Worm (Caenorhabditis elegans) whole organism, L4 larva: ENCODE measurements around the gene Y65A5A.1.

Experiments
- D1046.2 ChIP-seq: fragments of 200-800 bp; sonication (Bioruptor generic); IDR thresholded peaks from 2 replicates; pipeline ENCODE4 v1.3.6; 2022; ENCODE audit warnings: missing genetic modification characterization, missing compliant biosample characterization
- F10B5.3 ChIP-seq: sonication (generic microtip); optimal IDR thresholded peaks from 2 replicates; lab custom pipeline; 2016; ENCODE audit warnings: mild to moderate bottlenecking, missing genetic modification characterization, missing compliant biosample characterization
- F26F4.8 ChIP-seq: fragments of 200-800 bp; sonication (Bioruptor generic); conservative IDR thresholded peaks from 2 replicates; pipeline ENCODE4 v1.3.6; 2022; ENCODE audit warnings: missing genetic modification characterization, missing compliant biosample characterization
- F37D6.2 ChIP-seq: sonication (generic microtip); optimal IDR thresholded peaks from 2 replicates; lab custom pipeline; 2016; ENCODE audit warnings: mild to moderate bottlenecking, missing genetic modification characterization, missing compliant biosample characterization
- F44E2.7 ChIP-seq: fragments of 200-800 bp; sonication (Bioruptor generic); IDR thresholded peaks from 2 replicates; pipeline ENCODE4 v2.1.2; 2022; ENCODE audit warnings: missing genetic modification characterization, missing compliant biosample characterization
- Y48G9A.11 ChIP-seq: fragments of 200-800 bp; sonication (Bioruptor generic); IDR thresholded peaks from 2 replicates; pipeline ENCODE4 v1.3.6; 2022; ENCODE audit warnings: missing genetic modification reagents, missing genetic modification characterization, missing compliant biosample characterization
- Y5F2A.4 ChIP-seq: fragments of 200-800 bp; sonication (Bioruptor generic); optimal IDR thresholded peaks from 2 replicates; lab custom pipeline; 2018; ENCODE audit warnings: mild to moderate bottlenecking, missing genetic modification characterization, missing compliant biosample characterization
- Y75B8A.6 ChIP-seq: fragments of 200-800 bp; sonication (Bioruptor generic); IDR thresholded peaks from 2 replicates; pipeline ENCODE4 v1.3.6; 2022; ENCODE audit warnings: missing genetic modification reagents, missing genetic modification characterization, missing compliant biosample characterization
- ZK337.2 ChIP-seq: fragments of 200-800 bp; sonication (Bioruptor generic); IDR thresholded peaks from 2 replicates; pipeline ENCODE4 v1.3.6; 2022; ENCODE audit warnings: missing genetic modification reagents, missing genetic modification characterization, missing compliant biosample characterization
- aha-1 ChIP-seq: fragments of 150-350 bp; peaks from one replicate; lab custom pipeline; 2014; ENCODE audit warnings: missing biosample characterization, missing genetic modification characterization
- aly-2 ChIP-seq: sonication (generic microtip); optimal IDR thresholded peaks from 2 replicates; lab custom pipeline; 2018; ENCODE audit warnings: missing biosample characterization, missing genetic modification characterization
- ceh-28 ChIP-seq: fragments of 150-350 bp; optimal IDR thresholded peaks from 2 replicates; lab custom pipeline; 2014; ENCODE audit warnings: missing biosample characterization, missing genetic modification reagents, missing genetic modification characterization
- ceh-32 ChIP-seq: sonication (generic microtip); optimal IDR thresholded peaks from 2 replicates; lab custom pipeline; 2016; ENCODE audit warnings: mild to moderate bottlenecking, missing genetic modification characterization, missing compliant biosample characterization; ENCODE audit not compliant: poor library complexity
- ceh-82 ChIP-seq: sonication (generic microtip); optimal IDR thresholded peaks from 2 replicates; lab custom pipeline; 2017; ENCODE audit warnings: missing biosample characterization, missing genetic modification characterization
- ctbp-1 ChIP-seq: fragments of 200-800 bp; sonication (Bioruptor generic); IDR thresholded peaks from 2 replicates; pipeline ENCODE4 v1.3.6; 2022; ENCODE audit warnings: missing genetic modification reagents, missing genetic modification characterization, missing compliant biosample characterization
- daf-12 ChIP-seq: fragments of 150-350 bp; optimal IDR thresholded peaks from 2 replicates; lab custom pipeline; 2014; ENCODE audit warnings: missing biosample characterization, missing genetic modification reagents, missing genetic modification characterization
- daf-16 ChIP-seq, 3 experiments: sonication (generic microtip); optimal IDR thresholded peaks; 2 replicates each; lab custom pipeline; 2016 to 2017; ENCODE audit warnings: missing genetic modification characterization in 3 of 3, missing genetic modification reagents in 3 of 3, mild to moderate bottlenecking in 2 of 3, missing compliant biosample characterization in 2 of 3, missing biosample characterization in 1 of 3, moderate library complexity in 1 of 3
- dmd-8 ChIP-seq: fragments of 200-800 bp; sonication (Bioruptor generic); IDR thresholded peaks from 2 replicates; pipeline ENCODE4 v1.3.6; 2022; ENCODE audit warnings: missing genetic modification characterization, missing compliant biosample characterization
- dmd-9 ChIP-seq: fragments of 200-800 bp; sonication (Bioruptor generic); IDR thresholded peaks from 2 replicates; pipeline ENCODE4 v1.3.6; 2022; ENCODE audit warnings: missing genetic modification reagents, missing genetic modification characterization, missing compliant biosample characterization
- dve-1 ChIP-seq: sonication (generic microtip); optimal IDR thresholded peaks from 2 replicates; lab custom pipeline; 2017; ENCODE audit warnings: antibody characterized with exemption, mild to moderate bottlenecking, missing genetic modification characterization, missing compliant biosample characterization; ENCODE audit not compliant: insufficient read depth
- fkh-10 ChIP-seq: fragments of 150-350 bp; optimal IDR thresholded peaks from 2 replicates; lab custom pipeline; 2014; ENCODE audit warnings: missing biosample characterization, missing genetic modification reagents, missing genetic modification characterization
- hlh-11 ChIP-seq: fragments of 200-800 bp; sonication (Bioruptor generic); optimal IDR thresholded peaks from 2 replicates; lab custom pipeline; 2018; ENCODE audit warnings: mild to moderate bottlenecking, missing genetic modification characterization, missing compliant biosample characterization
- hlh-30 ChIP-seq: sonication (generic microtip); optimal IDR thresholded peaks from 2 replicates; lab custom pipeline; 2017; ENCODE audit warnings: antibody characterized with exemption, mild to moderate bottlenecking, missing genetic modification characterization, missing compliant biosample characterization; ENCODE audit not compliant: insufficient read depth
- lim-7 ChIP-seq: fragments of 200-800 bp; sonication (Bioruptor generic); IDR thresholded peaks from 2 replicates; pipeline ENCODE4 v1.3.6; 2022; ENCODE audit warnings: missing genetic modification characterization, missing compliant biosample characterization
- lin-1 ChIP-seq: fragments of 200-800 bp; sonication (Bioruptor generic); IDR thresholded peaks from 2 replicates; pipeline ENCODE4 v1.3.6; 2022; ENCODE audit warnings: missing genetic modification reagents, missing genetic modification characterization, missing compliant biosample characterization
- lin-29 ChIP-seq: fragments of 200-800 bp; sonication (Bioruptor generic); IDR thresholded peaks from 2 replicates; pipeline ENCODE4 v1.3.6; 2022; ENCODE audit warnings: missing genetic modification reagents, missing genetic modification characterization, missing compliant biosample characterization
- lsy-2 ChIP-seq, 2 experiments: fragments of 150-350 bp in 1 of 2; sonication (generic microtip) in 1 of 2; optimal IDR thresholded peaks; 2 replicates each; lab custom pipeline; 2014 to 2017; ENCODE audit warnings: missing biosample characterization in 2 of 2, missing genetic modification characterization in 2 of 2
- mep-1 ChIP-seq: fragments of 150-350 bp; sonication (generic microtip); optimal IDR thresholded peaks from 3 replicates; lab custom pipeline; 2014; ENCODE audit warnings: missing biosample characterization, missing genetic modification characterization
- mes-2 ChIP-seq: sonication (generic microtip); optimal IDR thresholded peaks from 2 replicates; lab custom pipeline; 2016; ENCODE audit warnings: missing genotype, mild to moderate bottlenecking, missing genetic modification characterization, missing compliant biosample characterization; ENCODE audit not compliant: poor library complexity, severe bottlenecking
- mxl-3 ChIP-seq: fragments of 200-800 bp; sonication (Bioruptor generic); optimal IDR thresholded peaks from 2 replicates; lab custom pipeline; 2018; ENCODE audit warnings: mild to moderate bottlenecking, missing genetic modification characterization, missing compliant biosample characterization
- nhr-41 ChIP-seq: fragments of 200-800 bp; sonication (Bioruptor generic); IDR thresholded peaks from 2 replicates; pipeline ENCODE4 v1.3.6; 2022; ENCODE audit warnings: missing genetic modification reagents, missing genetic modification characterization, missing compliant biosample characterization
- nhr-6 ChIP-seq: fragments of 150-350 bp; optimal IDR thresholded peaks from 2 replicates; lab custom pipeline; 2014; ENCODE audit warnings: missing biosample characterization, missing genetic modification characterization
- php-3 ChIP-seq: fragments of 200-800 bp; sonication (Bioruptor generic); IDR thresholded peaks from 2 replicates; pipeline ENCODE4 v1.3.6; 2022; ENCODE audit warnings: missing genetic modification reagents, missing genetic modification characterization, missing compliant biosample characterization
- pqm-1 ChIP-seq: sonication (generic microtip); optimal IDR thresholded peaks from 2 replicates; lab custom pipeline; 2017; ENCODE audit warnings: missing biosample characterization, missing genetic modification characterization
- rbr-2 ChIP-seq: sonication (generic microtip); optimal IDR thresholded peaks from 2 replicates; lab custom pipeline; 2016; ENCODE audit warnings: missing genotype, missing genetic modification characterization, missing compliant biosample characterization
- saeg-2 ChIP-seq: fragments of 200-800 bp; sonication (Bioruptor generic); IDR thresholded peaks from 2 replicates; pipeline ENCODE4 v1.3.6; 2022; ENCODE audit warnings: missing genetic modification reagents, missing genetic modification characterization, missing compliant biosample characterization
- set-16 ChIP-seq: fragments of 200-800 bp; sonication (Bioruptor generic); IDR thresholded peaks from 2 replicates; pipeline ENCODE4 v1.3.6; 2022; ENCODE audit warnings: missing genetic modification reagents, missing genetic modification characterization, missing compliant biosample characterization
- snpc-1.2 ChIP-seq: fragments of 200-800 bp; sonication (Bioruptor generic); IDR thresholded peaks from 2 replicates; pipeline ENCODE4 v1.3.6; 2022; ENCODE audit warnings: missing genetic modification reagents, missing genetic modification characterization, missing compliant biosample characterization
- snpc-4 ChIP-seq: fragments of 150-350 bp; optimal IDR thresholded peaks from 2 replicates; lab custom pipeline; 2014; ENCODE audit warnings: missing biosample characterization, missing genetic modification characterization
- spr-1 ChIP-seq: sonication (generic microtip); optimal IDR thresholded peaks from 2 replicates; lab custom pipeline; 2016; ENCODE audit warnings: mild to moderate bottlenecking, missing genetic modification characterization, missing compliant biosample characterization
- unc-130 ChIP-seq: sonication (generic microtip); optimal IDR thresholded peaks from 2 replicates; lab custom pipeline; 2016; ENCODE audit warnings: missing genetic modification reagents, missing genetic modification characterization, missing compliant biosample characterization
- unc-62 ChIP-seq, 3 experiments: fragments of 150-350 bp in 1 of 3; sonication (generic microtip); optimal IDR thresholded peaks in 2 of 3; peaks in 1 of 3; 1 replicate in 1 of 3; 2 replicates in 2 of 3; lab custom pipeline; 2014 to 2017; ENCODE audit warnings: missing biosample characterization in 3 of 3, missing genetic modification characterization in 3 of 3, missing genetic modification reagents in 3 of 3, missing genotype in 1 of 3
- zfp-2 ChIP-seq: sonication (generic microtip); optimal IDR thresholded peaks from 2 replicates; lab custom pipeline; 2016; ENCODE audit warnings: mild to moderate bottlenecking, missing genetic modification characterization, missing compliant biosample characterization
- zip-11 ChIP-seq: fragments of 200-800 bp; sonication (Bioruptor generic); IDR thresholded peaks from 2 replicates; pipeline ENCODE4 v1.3.6; 2022; ENCODE audit warnings: missing genetic modification characterization, missing compliant biosample characterization

The Y65A5A.1 gene

DNA sequence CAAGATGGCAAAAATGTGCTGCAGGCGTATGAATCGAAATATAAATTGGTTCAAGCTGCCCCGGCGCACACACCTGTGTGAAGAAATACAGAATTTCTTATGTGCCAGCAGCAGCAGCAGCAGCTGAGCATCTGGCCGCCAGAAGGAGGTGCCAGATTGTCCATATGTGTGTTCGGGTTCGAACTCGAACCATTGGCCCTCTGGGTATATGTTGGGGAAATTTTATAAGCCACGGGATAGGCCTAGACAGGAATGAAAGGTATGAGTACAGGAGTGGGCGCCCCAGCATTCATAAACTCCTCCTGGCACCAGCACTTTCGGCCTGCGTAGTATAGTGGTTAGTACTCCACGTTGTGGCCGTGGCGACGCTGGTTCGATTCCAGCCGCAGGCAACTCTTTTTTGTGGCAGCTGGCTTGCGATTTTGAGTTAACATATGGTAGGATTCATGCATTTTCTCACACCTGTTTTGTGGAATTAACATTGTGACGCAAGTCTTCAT is 11.4 kb downstream of the Y65A5A.1 start (continued):
- TF ChIP-seq daf-16 (GFP tag; optimal IDR thresholded peaks at IDR 0.05; lab: Kevin White, UChicago): peak in 1 of 2 experiments; percentile 66
- peak; percentile 13 for TF ChIP-seq daf-16 (tag; optimal IDR thresholded peaks at IDR 0.05; lab: Kevin White, UChicago)
- TF ChIP-seq nhr-6: no peak
- peak; percentile 48 for TF ChIP-seq mep-1 (tag; lab: Kevin White, UChicago)
- TF ChIP-seq zfp-2 (tag; lab: Kevin White, UChicago): no peak
- TF ChIP-seq ctbp-1: peak; percentile 39; the same call in 1 of the 2 replicates
- no peak for TF ChIP-seq unc-130 (GFP tag; lab: Kevin White, UChicago)
- TF ChIP-seq D1046.2 (GFP tag; lab: Robert Waterston, UW): peak; percentile 86
- TF ChIP-seq ceh-28 (tag; lab: Kevin White, UChicago): no peak
- TF ChIP-seq, all 104 proteins: peak for 37

ce11 chrIV:16384665-16385064 is 15.0 kb downstream of the Y65A5A.1 start:
- TF ChIP-seq snpc-1.2 (GFP tag; lab: Robert Waterston, UW) (peak; percentile 64; the same call in 1 of the 2 replicates), unc-62 (GFP tag; optimal IDR thresholded peaks at IDR 0.05 in 1 of 2; lab: Kevin White, UChicago) (no peak), unc-62 (tag; optimal IDR thresholded peaks at IDR 0.05; lab: Kevin White, UChicago) (no peak), set-16 (peak; percentile 48), dve-1 (tag; lab: Kevin White, UChicago) (no peak), mes-2 (no peak)

DNA sequence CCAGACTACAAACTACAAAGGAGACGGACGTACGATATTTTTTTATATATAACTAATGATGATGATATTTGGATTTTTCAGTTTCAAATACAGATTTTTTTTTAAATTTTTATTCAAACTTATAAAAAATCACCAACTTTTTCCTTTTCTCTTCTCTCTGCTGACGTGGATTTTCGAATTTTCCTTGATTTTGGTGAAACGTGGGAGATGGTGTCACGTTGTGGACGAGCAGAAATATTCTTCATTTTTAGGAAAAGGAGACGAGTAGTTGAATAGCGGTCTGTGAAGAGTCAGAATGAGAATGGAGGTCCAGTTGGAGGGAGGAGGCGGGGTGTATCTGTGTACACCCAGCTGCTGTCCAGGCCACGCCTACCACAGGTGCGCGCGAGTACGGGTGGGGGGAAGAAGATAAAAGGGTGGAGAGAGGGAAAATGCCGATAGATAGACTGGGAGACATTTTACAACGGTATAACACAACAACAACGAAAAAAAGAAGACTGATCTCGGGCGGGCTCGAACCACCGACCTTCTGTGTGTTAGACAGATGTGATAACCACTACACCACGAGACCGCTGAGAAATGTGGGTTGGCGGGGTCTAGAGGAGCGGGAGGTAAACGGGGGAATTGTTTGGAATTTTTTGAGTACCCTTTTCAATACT is 17.6 kb downstream of the Y65A5A.1 start, which contains the start of gene Y7A9D.1:
TSS of gene Y7A9D.1 (minus strand) at position 283 of the 659 bp plus-strand sequence.
- TF ChIP-seq D1046.2 (GFP tag; lab: Robert Waterston, UW) (peak; percentile 82; the same call in 1 of the 2 replicates), F10B5.3 (tag; lab: Kevin White, UChicago) (peak; percentile 30), F26F4.8 (GFP tag; lab: Robert Waterston, UW) (peak; percentile 52; the same call in 1 of the 2 replicates), lin-1 (no peak), ceh-82 (tag; lab: Kevin White, UChicago) (no peak), rbr-2 (tag; lab: Kevin White, UChicago) (no peak), aly-2 (tag; lab: Kevin White, UChicago) (no peak), lim-7 (no peak), zip-11 (GFP tag; lab: Robert Waterston, UW) (no peak), hlh-11 (tag; lab: Kevin White, UChicago) (no peak), nhr-41 (no peak), ceh-28 (tag; lab: Kevin White, UChicago) (no peak), F37D6.2 (tag; lab: Kevin White, UChicago) (no peak), hlh-30 (tag; lab: Kevin White, UChicago) (peak; percentile 63), lin-29 (GFP tag; lab: Robert Waterston, UW) (no peak), mes-2 (no peak), dmd-8 (GFP tag; lab: Robert Waterston, UW) (no peak; the same call in 1 of the 2 replicates), daf-12 (tag; lab: Kevin White, UChicago) (no peak), saeg-2 (no peak), Y48G9A.11 (GFP tag; lab: Robert Waterston, UW) (peak; percentile 68), F44E2.7 (no peak), unc-62 (GFP tag; optimal IDR thresholded peaks at IDR 0.05 in 1 of 2; lab: Kevin White, UChicago) (no peak), unc-62 (tag; optimal IDR thresholded peaks at IDR 0.05; lab: Kevin White, UChicago) (no peak), ZK337.2 (GFP tag; lab: Robert Waterston, UW) (0 out of 2 replicates have a peak, but pooled peaks have one; percentile 51), dmd-9 (GFP tag; lab: Robert Waterston, UW) (no peak), mxl-3 (GFP tag; lab: Kevin White, UChicago) (peak; percentile 63), Y5F2A.4 (GFP tag; lab: Kevin White, UChicago) (peak; percentile 32), nhr-6 (peak; percentile 17), lsy-2 (tag; optimal IDR thresholded peaks at IDR 0.05; lab: Kevin White, UChicago) (no peak), ceh-32 (no peak), snpc-4 (tag; lab: Kevin White, UChicago) (no peak), aha-1 (tag; lab: Kevin White, UChicago) (peak; percentile 76), Y75B8A.6 (no peak), spr-1 (tag; lab: Kevin White, UChicago) (peak; percentile 52), php-3 (peak; percentile 61), fkh-10 (GFP tag; lab: Kevin White, UChicago) (no peak), pqm-1 (no peak), snpc-1.2 (GFP tag; lab: Robert Waterston, UW) (peak; percentile 99)
